Worm (Caenorhabditis elegans) whole organism, midembryonic: ENCODE results near the gene T27E4.1.

ENCODE experiments used
- T22C8.4 ChIP-seq: fragments of 200-800 bp; sonication (Bioruptor generic); IDR thresholded peaks from 2 replicates; pipeline ENCODE4 v1.3.6; 2022; ENCODE audit warnings: missing genetic modification characterization, missing compliant biosample characterization
- cog-1 ChIP-seq: sonication (generic microtip); optimal IDR thresholded peaks from 2 replicates; lab custom pipeline; 2016; ENCODE audit warnings: missing genetic modification characterization, missing compliant biosample characterization
- flt-1 ChIP-seq: fragments of 200-800 bp; sonication (Bioruptor generic); IDR thresholded peaks from 2 replicates; pipeline ENCODE4 v1.3.6; 2022; ENCODE audit warnings: missing genetic modification characterization, missing compliant biosample characterization
- klf-2 ChIP-seq: fragments of 200-800 bp; sonication (Bioruptor generic); conservative IDR thresholded peaks from 2 replicates; pipeline ENCODE4 v1.3.6; 2022; ENCODE audit warnings: missing genetic modification reagents, missing genetic modification characterization, missing compliant biosample characterization
- med-1 ChIP-seq: sonication (generic microtip); optimal IDR thresholded peaks from 2 replicates; lab custom pipeline; 2017; ENCODE audit warnings: missing genetic modification characterization, mild to moderate bottlenecking, missing compliant biosample characterization, antibody characterized with exemption, missing genetic modification reagents; ENCODE audit not compliant: insufficient read depth
- ref-1 ChIP-seq: fragments of 200-800 bp; sonication (Bioruptor generic); conservative IDR thresholded peaks from 2 replicates; pipeline ENCODE4 v1.3.6; 2022; ENCODE audit warnings: missing genetic modification reagents, missing genetic modification characterization, missing compliant biosample characterization
- tab-1 ChIP-seq: fragments of 200-800 bp; sonication (Bioruptor generic); IDR thresholded peaks from 2 replicates; pipeline ENCODE4 v1.3.6; 2022; ENCODE audit warnings: missing genetic modification characterization, missing compliant biosample characterization
- ztf-23 ChIP-seq: fragments of 200-800 bp; sonication (Bioruptor generic); IDR thresholded peaks from 2 replicates; pipeline ENCODE4 v1.3.6; 2022; ENCODE audit warnings: missing genetic modification reagents, missing genetic modification characterization, missing compliant biosample characterization
- ztf-29 ChIP-seq: fragments of 200-800 bp; sonication (Bioruptor generic); IDR thresholded peaks from 2 replicates; pipeline ENCODE4 v1.3.6; 2022; ENCODE audit warnings: missing genetic modification reagents, missing genetic modification characterization, missing compliant biosample characterization

The T27E4.1 gene

DNA sequence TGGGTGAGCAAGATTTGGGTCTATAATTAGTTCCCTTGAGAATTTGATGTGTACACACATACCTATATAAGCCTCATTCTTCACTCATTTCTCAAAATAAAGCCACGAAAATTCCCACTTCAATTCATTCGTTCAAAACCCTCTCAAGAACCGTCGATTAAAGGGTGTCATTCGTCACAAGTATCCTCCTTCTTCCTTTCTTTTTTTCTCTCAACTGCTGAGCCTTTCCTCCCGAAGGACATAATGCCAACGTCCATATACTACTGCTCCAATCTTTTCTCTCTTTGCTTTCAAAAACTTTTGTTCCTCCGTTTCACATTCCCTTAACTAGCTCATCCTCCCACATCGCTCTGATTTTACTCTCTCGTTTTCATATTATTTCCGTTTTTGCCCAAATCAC, at the start of gene T27E4.1:
Gene T27E4.1, plus strand, starts transcription at position 137 of the 400 bp plus-strand sequence.
- no peak for TF ChIP-seq ztf-23 (GFP tag; lab: Robert Waterston, UW)
- no peak for TF ChIP-seq ref-1 (GFP tag; lab: Robert Waterston, UW)
- TF ChIP-seq ztf-29 (GFP tag; lab: Robert Waterston, UW): no peak
- no peak for TF ChIP-seq med-1 (GFP tag; lab: Kevin White, UChicago)
- no peak for TF ChIP-seq flt-1 (GFP tag; lab: Robert Waterston, UW)
- TF ChIP-seq T22C8.4 (GFP tag; lab: Robert Waterston, UW): no peak
- no peak for TF ChIP-seq tab-1
- no peak for TF ChIP-seq cog-1
- no peak for TF ChIP-seq klf-2 (GFP tag; lab: Robert Waterston, UW)

DNA sequence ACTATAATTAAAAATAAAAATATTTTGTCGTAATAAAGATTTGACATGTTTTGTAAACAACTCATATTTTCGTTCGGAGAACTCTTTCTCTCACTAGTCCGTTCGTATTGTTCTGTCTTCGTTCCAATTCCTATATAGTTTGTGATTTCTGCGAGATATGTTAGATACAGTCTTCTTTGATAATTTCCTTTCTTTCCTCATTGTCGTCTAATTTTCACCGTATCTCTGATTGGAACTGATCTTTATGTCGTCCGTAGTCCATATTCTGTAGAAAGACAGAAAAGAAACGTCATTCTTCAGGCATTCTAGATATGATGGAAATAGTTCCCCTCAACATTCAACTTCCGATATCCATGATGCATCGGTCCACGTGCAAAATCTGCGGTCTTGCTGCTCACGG, 47.3 kb upstream of the T27E4.1 start, which contains the start of gene nhr-30:
Gene nhr-30, plus strand, starts transcription at position 301 of the 400 bp plus-strand sequence.
- TF ChIP-seq med-1 (GFP tag; lab: Kevin White, UChicago) (no peak), flt-1 (GFP tag; lab: Robert Waterston, UW) (no peak), ztf-23 (GFP tag; lab: Robert Waterston, UW) (no peak), ref-1 (GFP tag; lab: Robert Waterston, UW) (no peak), tab-1 (no peak), cog-1 (no peak), ztf-29 (GFP tag; lab: Robert Waterston, UW) (no peak), klf-2 (GFP tag; lab: Robert Waterston, UW) (no peak), T22C8.4 (GFP tag; lab: Robert Waterston, UW) (no peak)

DNA sequence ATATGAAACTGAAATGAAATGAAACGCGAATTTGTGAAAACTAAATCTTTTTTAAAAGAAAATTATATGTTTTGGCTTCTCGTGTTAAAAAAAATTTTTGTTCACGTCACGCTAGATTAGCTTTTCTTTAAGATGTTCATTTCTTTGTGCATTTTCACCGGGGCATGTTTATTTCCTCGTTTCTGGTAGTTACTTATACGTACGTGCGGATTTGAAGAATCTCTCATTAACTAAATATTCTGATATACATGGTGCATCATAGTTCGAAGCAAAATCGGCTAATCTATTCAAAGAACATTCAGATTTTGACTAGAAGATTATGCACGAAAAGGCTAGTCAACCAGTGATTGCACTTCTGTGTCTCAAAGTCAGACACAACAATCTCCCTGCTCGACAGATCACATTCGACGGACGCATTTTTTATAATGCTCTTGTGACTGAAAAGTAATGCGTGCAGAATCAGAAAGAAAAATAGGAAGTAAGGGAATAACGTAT, 44.5 kb upstream of the T27E4.1 start, which contains the start of gene C25E10.17:
Gene C25E10.17, minus strand, starts transcription at position 51 of the 495 bp plus-strand sequence.
- TF ChIP-seq cog-1: no peak
- no peak for TF ChIP-seq klf-2 (GFP tag; lab: Robert Waterston, UW)
- TF ChIP-seq med-1 (GFP tag; lab: Kevin White, UChicago): no peak
- no peak for TF ChIP-seq T22C8.4 (GFP tag; lab: Robert Waterston, UW)
- no peak for TF ChIP-seq tab-1
- TF ChIP-seq ztf-23 (GFP tag; lab: Robert Waterston, UW): no peak
- TF ChIP-seq ztf-29 (GFP tag; lab: Robert Waterston, UW): no peak
- no peak for TF ChIP-seq flt-1 (GFP tag; lab: Robert Waterston, UW)
- no peak for TF ChIP-seq ref-1 (GFP tag; lab: Robert Waterston, UW)

DNA sequence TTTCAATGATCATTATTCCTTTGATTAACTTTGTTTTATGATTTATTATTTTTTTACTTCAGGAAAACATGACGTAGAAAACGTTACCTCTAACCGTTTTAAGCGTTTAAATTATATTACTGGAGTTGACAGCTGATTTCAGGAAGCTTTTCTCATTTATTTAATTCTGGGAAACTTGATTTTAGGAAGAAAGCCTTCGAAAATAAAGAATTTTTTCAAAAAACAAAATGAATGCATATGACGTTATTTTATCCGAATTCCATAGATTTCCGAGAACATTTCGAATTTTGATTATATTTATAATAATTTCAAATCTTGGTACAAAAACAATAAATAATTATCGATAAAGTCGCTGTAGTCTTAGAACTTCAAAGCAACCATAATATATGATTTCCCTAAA, 42.9 kb upstream of the T27E4.1 start:
- TF ChIP-seq klf-2 (GFP tag; lab: Robert Waterston, UW) (no peak), ztf-29 (GFP tag; lab: Robert Waterston, UW) (no peak), cog-1 (no peak), tab-1 (no peak), T22C8.4 (GFP tag; lab: Robert Waterston, UW) (no peak), ztf-23 (GFP tag; lab: Robert Waterston, UW) (no peak), ref-1 (GFP tag; lab: Robert Waterston, UW) (no peak), med-1 (GFP tag; lab: Kevin White, UChicago) (no peak), flt-1 (GFP tag; lab: Robert Waterston, UW) (no peak)

DNA sequence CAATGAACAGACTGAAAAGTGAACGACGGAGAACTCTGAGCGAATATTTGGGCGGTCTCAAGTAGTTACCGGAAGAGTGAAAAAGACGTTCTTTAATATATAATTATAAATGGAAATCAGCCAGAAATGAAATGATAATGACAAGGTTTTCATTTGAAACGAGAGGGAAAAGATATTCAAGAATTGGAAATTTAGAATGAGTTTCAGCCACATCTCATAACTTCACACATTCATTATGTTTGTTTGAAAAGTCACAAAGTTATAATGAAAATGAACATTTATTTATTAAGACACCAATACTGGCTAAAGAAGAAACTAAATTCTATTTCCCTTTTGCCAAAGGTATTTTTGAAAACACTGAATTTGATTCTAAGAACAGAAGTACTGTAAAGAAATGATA, 41.0 kb upstream of the T27E4.1 start, which contains the start of gene C25E10.7:
Gene C25E10.7, minus strand, starts transcription at position 101 of the 400 bp plus-strand sequence.
- no peak for TF ChIP-seq tab-1
- no peak for TF ChIP-seq T22C8.4 (GFP tag; lab: Robert Waterston, UW)
- TF ChIP-seq med-1 (GFP tag; lab: Kevin White, UChicago): no peak
- TF ChIP-seq klf-2 (GFP tag; lab: Robert Waterston, UW): no peak
- TF ChIP-seq ztf-23 (GFP tag; lab: Robert Waterston, UW): no peak
- TF ChIP-seq ref-1 (GFP tag; lab: Robert Waterston, UW): no peak
- no peak for TF ChIP-seq cog-1
- no peak for TF ChIP-seq ztf-29 (GFP tag; lab: Robert Waterston, UW)
- TF ChIP-seq flt-1 (GFP tag; lab: Robert Waterston, UW): no peak

DNA sequence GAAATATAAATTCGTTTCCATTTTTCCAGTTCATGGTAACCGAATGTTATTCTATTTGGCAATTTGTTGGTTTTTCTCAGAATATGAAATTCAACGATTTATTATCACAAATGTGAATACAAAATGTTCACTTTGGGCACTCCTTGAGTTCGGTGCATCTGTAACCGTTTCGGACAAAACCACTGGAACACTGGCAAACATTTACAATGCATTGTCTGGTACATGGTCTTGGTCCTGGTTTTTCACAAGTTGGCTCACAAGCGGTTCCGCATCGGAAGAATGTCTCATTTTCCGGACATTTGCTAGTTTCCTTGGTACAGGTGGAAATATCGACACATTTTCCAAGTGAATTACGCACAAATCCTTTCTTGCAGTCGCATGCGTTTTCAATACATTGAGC, 38.9 kb upstream of the T27E4.1 start:
- no peak for TF ChIP-seq flt-1 (GFP tag; lab: Robert Waterston, UW)
- TF ChIP-seq cog-1: no peak
- TF ChIP-seq tab-1: no peak
- TF ChIP-seq med-1 (GFP tag; lab: Kevin White, UChicago): no peak
- TF ChIP-seq ztf-29 (GFP tag; lab: Robert Waterston, UW): no peak
- no peak for TF ChIP-seq T22C8.4 (GFP tag; lab: Robert Waterston, UW)
- no peak for TF ChIP-seq ztf-23 (GFP tag; lab: Robert Waterston, UW)
- TF ChIP-seq ref-1 (GFP tag; lab: Robert Waterston, UW): no peak
- TF ChIP-seq klf-2 (GFP tag; lab: Robert Waterston, UW): no peak

DNA sequence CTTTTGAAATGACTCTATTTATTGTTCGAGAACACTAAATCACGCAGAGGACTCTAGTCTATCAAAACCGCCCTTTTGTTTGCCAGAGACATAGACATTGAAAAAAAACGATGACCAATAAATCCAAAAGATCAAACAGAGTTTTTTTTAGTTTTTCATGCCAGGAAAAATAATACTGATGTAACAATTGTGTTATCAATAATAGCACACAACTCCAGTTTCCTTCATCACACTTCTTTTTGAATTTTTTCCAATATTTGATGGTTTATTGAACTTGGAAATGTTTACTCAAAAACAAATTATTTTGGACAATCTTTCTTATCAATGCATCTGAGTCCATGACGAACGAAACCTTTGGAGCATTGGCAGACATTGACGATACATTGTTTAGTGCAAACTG, 38.2 kb upstream of the T27E4.1 start, which contains the start of gene C25E10.8:
Gene C25E10.8, minus strand, starts transcription at position 101 of the 400 bp plus-strand sequence.
- TF ChIP-seq flt-1 (GFP tag; lab: Robert Waterston, UW) (no peak), ztf-29 (GFP tag; lab: Robert Waterston, UW) (no peak), klf-2 (GFP tag; lab: Robert Waterston, UW) (no peak), cog-1 (no peak), med-1 (GFP tag; lab: Kevin White, UChicago) (no peak), ztf-23 (GFP tag; lab: Robert Waterston, UW) (no peak), ref-1 (GFP tag; lab: Robert Waterston, UW) (no peak), T22C8.4 (GFP tag; lab: Robert Waterston, UW) (no peak), tab-1 (no peak)

DNA sequence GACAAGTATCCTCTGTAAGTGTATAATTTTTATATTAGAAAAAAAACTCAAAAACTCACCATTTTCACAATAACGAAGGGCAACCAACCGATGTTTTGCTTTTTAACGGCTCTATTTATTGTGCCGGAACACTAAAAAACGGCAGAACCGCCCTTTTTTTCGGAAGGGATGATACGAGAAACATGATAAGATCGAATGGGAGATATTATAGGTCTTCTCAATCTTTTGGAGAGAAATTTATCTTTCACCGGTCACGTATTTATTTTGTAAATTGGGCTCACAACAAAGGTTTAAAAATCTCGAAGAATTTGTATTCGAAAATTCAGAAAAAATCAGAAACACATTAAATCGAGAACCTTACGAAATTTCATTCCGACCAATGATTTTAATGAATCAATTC, 37.4 kb upstream of the T27E4.1 start, which contains the start of gene swm-1:
Gene swm-1, minus strand, starts transcription at position 101 of the 400 bp plus-strand sequence.
- TF ChIP-seq cog-1 (no peak), ref-1 (GFP tag; lab: Robert Waterston, UW) (no peak), tab-1 (no peak), flt-1 (GFP tag; lab: Robert Waterston, UW) (no peak), ztf-23 (GFP tag; lab: Robert Waterston, UW) (no peak), klf-2 (GFP tag; lab: Robert Waterston, UW) (no peak), med-1 (GFP tag; lab: Kevin White, UChicago) (no peak), ztf-29 (GFP tag; lab: Robert Waterston, UW) (no peak)

DNA sequence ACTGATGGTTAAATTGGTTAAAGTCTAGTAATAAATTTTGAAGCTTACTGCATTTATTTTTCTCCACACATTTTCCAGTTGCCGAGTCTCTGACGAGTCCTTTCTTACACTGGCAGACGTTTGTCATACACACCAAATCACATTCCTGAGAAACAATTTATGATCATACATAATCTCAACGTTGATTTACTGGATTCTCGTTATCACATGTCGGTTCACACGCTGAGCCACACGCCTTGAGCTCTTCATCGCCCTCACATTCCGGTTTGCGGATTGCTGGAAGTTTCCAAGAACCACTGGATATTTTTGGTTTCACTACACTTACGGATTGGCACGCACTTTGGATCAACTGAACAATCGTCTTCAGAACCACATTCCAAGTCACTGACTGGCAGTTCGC, 36.5 kb upstream of the T27E4.1 start:
- no peak for TF ChIP-seq T22C8.4 (GFP tag; lab: Robert Waterston, UW)
- TF ChIP-seq med-1 (GFP tag; lab: Kevin White, UChicago): no peak
- TF ChIP-seq ref-1 (GFP tag; lab: Robert Waterston, UW): no peak
- no peak for TF ChIP-seq klf-2 (GFP tag; lab: Robert Waterston, UW)
- no peak for TF ChIP-seq flt-1 (GFP tag; lab: Robert Waterston, UW)
- TF ChIP-seq cog-1: no peak
- no peak for TF ChIP-seq ztf-29 (GFP tag; lab: Robert Waterston, UW)
- no peak for TF ChIP-seq tab-1
- TF ChIP-seq ztf-23 (GFP tag; lab: Robert Waterston, UW): no peak
